Worm (Caenorhabditis elegans) whole organism, L4/young adult: ENCODE data around the gene F10G7.5.
A peak's percentile ranks its signal among the peaks of the same experiment; 100 is the strongest.

Source experiments
- W03F9.2 ChIP-seq: fragments of 150-350 bp; optimal IDR thresholded peaks from 2 replicates; lab custom pipeline; 2014; ENCODE audit warnings: missing biosample characterization, missing genetic modification characterization
- dao-5 ChIP-seq: sonication (generic microtip); optimal IDR thresholded peaks from 2 replicates; lab custom pipeline; 2016; ENCODE audit warnings: missing genotype, missing genetic modification characterization, moderate library complexity, missing compliant biosample characterization
- him-1 ChIP-seq: sonication (generic microtip); optimal IDR thresholded peaks from 2 replicates; lab custom pipeline; 2016; ENCODE audit warnings: missing genotype, missing genetic modification reagents, missing genetic modification characterization, missing compliant biosample characterization

The F10G7.5 gene

DNA sequence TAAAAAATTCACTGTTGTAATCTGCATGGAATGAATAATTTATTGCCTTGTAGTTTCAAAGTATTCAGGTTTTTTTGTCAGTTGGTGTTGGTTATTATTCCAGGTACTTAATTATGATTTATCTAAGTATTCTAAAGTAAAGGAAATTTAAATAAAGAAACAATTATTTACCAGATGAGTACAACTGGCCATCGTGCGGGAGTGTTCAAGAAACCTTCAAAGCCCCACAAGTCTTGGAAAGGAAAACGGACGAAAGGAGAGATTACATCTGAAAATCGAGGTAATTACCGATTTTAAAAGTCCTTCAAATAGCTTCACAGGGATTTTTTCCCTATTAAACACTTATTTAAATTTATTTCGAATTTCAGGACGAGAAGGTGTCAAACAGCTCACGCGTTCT lies 16.9 kb downstream of the F10G7.5 start, which contains the start of gene tag-151:
tag-151 (plus strand) TSS at position 158 of the 400 bp plus-strand sequence.
- no peak for TF ChIP-seq dao-5 (tag; lab: Kevin White, UChicago)
- no peak for TF ChIP-seq him-1
- TF ChIP-seq W03F9.2 (tag; lab: Kevin White, UChicago), result no peak

DNA sequence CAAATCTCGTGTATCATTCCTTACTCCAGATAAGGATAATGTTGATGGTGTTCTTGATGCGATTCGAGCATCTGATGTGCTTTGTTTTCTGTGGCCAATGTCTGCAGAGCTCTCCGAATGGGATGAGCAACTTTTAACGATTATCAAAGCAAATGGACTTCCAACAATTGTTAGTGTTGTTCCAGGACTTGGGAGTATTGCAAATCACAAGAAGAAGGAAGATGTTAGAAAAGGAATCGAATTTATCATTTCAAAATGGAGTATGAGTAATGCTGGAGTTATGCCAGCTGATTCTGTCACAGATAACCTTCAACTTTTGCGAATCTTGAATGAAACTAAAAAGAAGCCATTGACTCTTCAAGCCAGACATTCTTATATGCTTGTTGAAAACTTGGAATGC lies 17.6 kb downstream of the F10G7.5 start:
- TF ChIP-seq him-1, result no peak
- no peak for TF ChIP-seq W03F9.2 (tag; lab: Kevin White, UChicago)
- TF ChIP-seq dao-5 (tag; lab: Kevin White, UChicago), result no peak

- TF ChIP-seq dao-5 (tag; lab: Kevin White, UChicago), result no peak
- no peak for TF ChIP-seq W03F9.2 (tag; lab: Kevin White, UChicago)
- no peak for TF ChIP-seq him-1
These were observed 22.5 kb downstream of the F10G7.5 start, which contains the start of gene F41C3.8 for ce11 chrII:4715676-4716075. Gene F41C3.8, plus strand, starts transcription at chrII:4716046.

- TF ChIP-seq dao-5 (tag; lab: Kevin White, UChicago), result no peak
- TF ChIP-seq W03F9.2 (tag; lab: Kevin White, UChicago), result peak; percentile 54
These were observed 32.9 kb downstream of the F10G7.5 start, which contains the start of gene F10G7.10 for ce11 chrII:4726120-4726519. Gene F10G7.10, minus strand, starts transcription at chrII:4726264.

DNA sequence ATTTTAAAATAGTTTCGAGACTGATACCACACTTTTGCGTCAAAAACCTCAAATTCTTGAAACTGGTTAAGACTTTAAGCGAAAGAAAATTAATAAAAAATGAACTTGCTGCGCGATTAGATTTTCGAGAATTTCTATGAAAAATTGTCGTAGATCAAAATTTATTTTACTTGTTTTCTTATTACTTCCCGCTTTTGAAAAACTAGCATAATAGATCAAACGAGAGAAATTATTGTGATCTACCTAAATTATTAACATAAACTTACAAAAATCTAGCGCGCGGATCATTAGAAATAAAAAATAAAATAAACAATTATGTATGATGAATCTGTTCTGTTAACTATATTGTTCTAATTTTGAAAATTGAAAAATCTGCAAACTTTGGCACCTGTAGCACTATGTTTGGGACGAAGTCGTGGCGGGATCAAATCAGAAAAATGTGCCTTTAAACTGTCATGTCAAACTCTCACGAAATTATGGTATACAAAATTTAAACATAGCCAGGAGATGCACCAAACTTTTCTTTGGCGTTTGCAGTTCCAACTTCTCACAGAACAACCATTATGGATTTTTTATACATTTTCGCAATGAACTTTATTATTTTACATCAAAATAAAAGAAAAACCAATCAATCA lies 33.7 kb downstream of the F10G7.5 start:
- TF ChIP-seq W03F9.2 (tag; lab: Kevin White, UChicago) (no peak), him-1 (no peak)

DNA sequence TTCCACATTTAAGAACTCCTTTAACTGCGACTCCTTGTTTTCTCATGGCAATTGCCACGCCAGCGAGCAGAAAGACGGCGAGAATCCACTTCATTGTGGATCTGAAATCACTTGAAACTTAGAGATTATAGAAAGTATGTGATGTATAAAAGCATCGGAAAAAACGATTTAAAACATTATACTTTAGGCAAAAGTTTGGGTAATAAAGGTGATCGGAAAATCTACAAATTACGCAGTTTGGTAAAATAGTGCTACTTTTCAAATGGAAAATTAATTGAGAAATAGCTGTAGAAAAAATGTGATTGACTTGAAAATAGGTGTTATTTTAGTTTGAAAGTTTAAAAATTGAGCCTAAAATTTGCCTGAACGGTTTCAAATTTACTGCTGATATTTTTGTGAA lies 34.6 kb downstream of the F10G7.5 start, which contains the start of gene ttr-41:
ttr-41 (minus strand) TSS at position 101 of the 400 bp plus-strand sequence.
- TF ChIP-seq him-1, result no peak
- TF ChIP-seq dao-5 (tag; lab: Kevin White, UChicago), result no peak
- TF ChIP-seq W03F9.2 (tag; lab: Kevin White, UChicago), result no peak

DNA sequence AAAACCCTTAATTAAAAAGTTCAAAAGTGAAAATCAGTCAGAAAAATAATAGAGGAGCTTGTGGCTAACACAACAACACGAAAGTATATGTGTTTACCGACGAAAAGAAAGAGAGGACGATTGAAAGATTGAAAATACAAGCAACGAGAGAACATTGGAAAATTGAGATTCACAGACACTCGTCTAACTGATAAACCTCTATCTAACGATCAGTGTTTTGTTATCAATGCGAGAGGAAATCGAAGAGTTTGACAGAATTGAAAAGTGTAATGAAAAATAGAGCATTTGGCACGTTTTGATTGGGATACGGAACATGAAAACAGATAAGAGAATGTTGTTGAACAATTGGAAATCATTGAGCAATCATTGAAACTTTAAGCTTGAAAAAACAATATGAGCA lies 35.5 kb downstream of the F10G7.5 start:
- TF ChIP-seq W03F9.2 (tag; lab: Kevin White, UChicago) (peak; percentile 29), him-1 (no peak), dao-5 (tag; lab: Kevin White, UChicago) (no peak)

- no peak for TF ChIP-seq him-1
- TF ChIP-seq W03F9.2 (tag; lab: Kevin White, UChicago), result no peak
These were observed 36.5 kb downstream of the F10G7.5 start, which contains the start of gene F41C3.7 for ce11 chrII:4729733-4730132. Gene F41C3.7, plus strand, starts transcription at chrII:4730033.

ce11 chrII:4733848-4734247 lies 40.6 kb downstream of the F10G7.5 start, which contains the start of gene F41C3.11:
Gene F41C3.11, minus strand, starts transcription at chrII:4733948.
- TF ChIP-seq dao-5 (tag; lab: Kevin White, UChicago) (no peak), W03F9.2 (tag; lab: Kevin White, UChicago) (no peak), him-1 (no peak)

- TF ChIP-seq dao-5 (tag; lab: Kevin White, UChicago), result no peak
- TF ChIP-seq him-1, result no peak
- TF ChIP-seq W03F9.2 (tag; lab: Kevin White, UChicago), result no peak
These were observed 41.3 kb downstream of the F10G7.5 start for ce11 chrII:4734477-4734876.

DNA sequence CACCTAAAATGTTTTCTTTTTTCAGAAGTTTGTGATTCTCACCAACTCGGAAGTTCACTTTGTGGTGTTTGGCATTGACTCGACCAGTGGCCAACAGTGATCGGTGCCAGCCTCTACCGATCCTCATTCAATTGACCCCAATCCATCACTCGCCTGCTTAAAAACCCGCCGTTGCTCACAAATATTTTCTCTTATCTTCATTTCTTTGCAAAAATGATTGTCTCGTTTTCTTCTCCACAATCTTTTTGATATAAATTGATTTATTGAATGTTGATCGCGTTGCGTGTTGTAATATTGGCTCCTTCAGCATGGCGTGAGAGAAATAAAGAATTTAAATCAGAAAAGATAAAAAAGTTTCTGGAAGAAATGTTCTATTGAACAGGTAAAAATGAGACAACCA lies 43.4 kb downstream of the F10G7.5 start:
- TF ChIP-seq him-1 (no peak), W03F9.2 (tag; lab: Kevin White, UChicago) (no peak), dao-5 (tag; lab: Kevin White, UChicago) (no peak)

- TF ChIP-seq him-1 (no peak), W03F9.2 (tag; lab: Kevin White, UChicago) (no peak), dao-5 (tag; lab: Kevin White, UChicago) (no peak)
These were observed 44.1 kb downstream of the F10G7.5 start, which contains the start of gene ctsa-1.1 for ce11 chrII:4737348-4737747. Gene ctsa-1.1, plus strand, starts transcription at chrII:4737648.

DNA sequence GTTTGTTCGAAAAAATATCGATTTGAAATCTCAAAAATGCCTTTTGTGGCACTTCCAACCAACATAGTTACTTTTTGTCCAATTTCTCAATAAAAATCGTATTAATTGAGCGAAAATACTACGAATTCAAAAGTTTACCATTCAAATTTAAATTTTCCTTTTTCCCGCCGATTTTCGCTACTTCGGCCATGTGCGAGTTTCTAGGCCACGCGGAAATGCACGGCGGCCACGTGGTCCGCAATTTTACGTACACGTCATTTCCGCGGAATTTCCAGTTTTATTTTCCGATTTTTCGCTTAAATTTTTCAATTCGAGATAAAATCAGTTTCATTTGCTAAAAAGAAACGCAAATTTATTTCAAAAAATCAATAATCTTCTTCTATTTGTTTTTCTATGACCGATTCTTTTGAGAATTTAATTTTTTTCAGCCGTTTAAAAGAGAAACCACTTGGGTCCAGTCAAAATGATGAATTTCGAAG lies 46.8 kb downstream of the F10G7.5 start, which contains the start of gene eas-1:
eas-1 (plus strand) TSS at position 429 of the 479 bp plus-strand sequence.
- TF ChIP-seq W03F9.2 (tag; lab: Kevin White, UChicago), result peak; percentile 86
- no peak for TF ChIP-seq dao-5 (tag; lab: Kevin White, UChicago)
- peak; percentile 57 for TF ChIP-seq him-1

DNA sequence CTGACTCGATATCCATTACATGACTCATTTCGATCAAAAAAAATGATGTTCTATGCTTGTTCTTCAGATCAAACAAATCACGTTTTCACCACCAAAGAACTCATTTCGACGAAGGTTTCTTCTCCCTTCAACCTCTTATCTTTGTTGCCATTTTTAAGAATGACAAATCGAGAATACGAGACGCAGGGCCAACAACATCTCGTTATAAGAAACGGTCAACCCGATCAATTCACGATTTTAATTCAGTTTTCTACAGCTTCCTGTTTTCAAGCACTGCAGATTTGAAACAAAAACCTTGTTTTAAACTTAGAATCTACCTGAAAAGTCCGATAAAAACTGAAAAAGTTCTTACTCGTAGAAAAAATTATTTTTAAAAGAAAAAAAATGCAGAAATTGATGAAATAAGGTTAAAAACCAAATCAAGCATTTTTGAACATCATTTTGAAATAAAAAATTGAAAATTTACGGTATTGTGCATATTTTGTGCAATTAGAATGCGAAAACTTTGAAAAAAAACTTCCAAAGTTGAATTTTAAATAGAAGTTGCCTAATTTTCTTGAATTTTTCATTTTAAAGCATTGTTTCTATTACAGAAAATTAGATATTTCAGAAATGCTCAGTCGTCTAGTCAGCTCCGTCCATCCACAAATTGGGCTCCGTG lies 48.4 kb downstream of the F10G7.5 start, which contains the start of gene acs-11:
acs-11 (plus strand) TSS at position 611 of the 661 bp plus-strand sequence.
- no peak for TF ChIP-seq dao-5 (tag; lab: Kevin White, UChicago)
- TF ChIP-seq him-1, result no peak
- no peak for TF ChIP-seq W03F9.2 (tag; lab: Kevin White, UChicago)
